Worm (Caenorhabditis elegans): ENCODE measurements around the gene rol-3.

ce11 chrV:8223417-8223816, 14.8 kb downstream of the rol-3 start:
- TF ChIP-seq W03F9.2 (tag; optimal IDR thresholded peaks at IDR 0.05): no peak
- TF ChIP-seq dao-5 (tag; optimal IDR thresholded peaks at IDR 0.05): no peak

Measured in whole organism, L4/young adult.